Worm (Caenorhabditis elegans): ENCODE results near the gene T22B7.7.

- TF ChIP-seq ceh-36 (tag; optimal IDR thresholded peaks at IDR 0.05) = no peak
- TF ChIP-seq flt-1 (GFP tag; IDR thresholded peaks at IDR 0.05) = no peak
- TF ChIP-seq hmg-4 (GFP tag; optimal IDR thresholded peaks at IDR 0.05) = no peak
Measured at ce11 chrX:5646951-5647423, 6.9 kb downstream of the T22B7.7 start, which contains the start of gene T22B7.3.

Measured in whole organism, early embryonic.